Worm (Caenorhabditis elegans): ENCODE results near the gene lin-33.

- TF ChIP-seq egl-27 (tag; optimal IDR thresholded peaks at IDR 0.05) (no peak), nhr-237 (tag; optimal IDR thresholded peaks at IDR 0.05) (no peak), hmg-1.1 (GFP tag; IDR thresholded peaks at IDR 0.05) (no peak), ama-1 (optimal IDR thresholded peaks at IDR 0.05) (no peak), ceh-44 (GFP tag; IDR thresholded peaks at IDR 0.05) (no peak), zfp-3 (GFP tag; conservative IDR thresholded peaks at IDR 0.05) (no peak), F49E8.2 (tag; optimal IDR thresholded peaks at IDR 0.05; ENCODE audit: borderline replicate concordance) (no peak), nhr-25 (tag; optimal IDR thresholded peaks at IDR 0.05; ENCODE audit: borderline replicate concordance, insufficient read depth) (no peak), skn-1 (tag; optimal IDR thresholded peaks at IDR 0.05) (no peak), unc-130 (GFP tag; optimal IDR thresholded peaks at IDR 0.05) (no peak), unc-62 (GFP tag; optimal IDR thresholded peaks at IDR 0.05 in 1 of 2) (no peak), unc-62 (tag; optimal IDR thresholded peaks at IDR 0.05) (no peak), dmd-9 (GFP tag; IDR thresholded peaks at IDR 0.05) (no peak)
Observed at ce11 chrIV:5962219-5962945, 31.9 kb downstream of the lin-33 start, which contains the start of gene K02B2.6.
